Fruit fly (Drosophila melanogaster): Measurements from ENCODE around the gene CG33061.

Gene CG33061

dm6 chr3L:16377768-16378764, 48.5 kb downstream of the CG33061 start, which contains the start of gene roq (continued):
- TF ChIP-seq CG3407 (GFP tag; optimal IDR thresholded peaks at IDR 0.05) (no peak), CG13424 (tag; optimal IDR thresholded peaks at IDR 0.05) (no peak), ro (GFP tag; IDR thresholded peaks at IDR 0.05) (no peak), gsb-n (tag; optimal IDR thresholded peaks at IDR 0.05) (no peak), CG17912 (GFP tag; optimal IDR thresholded peaks at IDR 0.05) (no peak), grn (GFP tag; optimal IDR thresholded peaks at IDR 0.05) (peak; percentile 91), bcd (GFP tag; optimal IDR thresholded peaks at IDR 0.05) (no peak), dati (GFP tag; IDR thresholded peaks at IDR 0.05) (no peak), Poxn (GFP tag; IDR thresholded peaks at IDR 0.05) (no peak), btn (GFP tag; optimal IDR thresholded peaks at IDR 0.05) (no peak), CoRest (tag; optimal IDR thresholded peaks at IDR 0.05) (peak; percentile 34), CG12219 (GFP tag; optimal IDR thresholded peaks at IDR 0.05) (no peak), CG8944 (GFP tag; optimal IDR thresholded peaks at IDR 0.05) (no peak), HHEX (GFP tag; optimal IDR thresholded peaks at IDR 0.05) (no peak), Fer1 (GFP tag; optimal IDR thresholded peaks at IDR 0.05) (no peak), Fer3 (tag; optimal IDR thresholded peaks at IDR 0.05) (no peak), stwl (tag; optimal IDR thresholded peaks at IDR 0.05) (peak; percentile 88), sens (GFP tag) (peak; percentile 74), CG1602 (GFP tag; optimal IDR thresholded peaks at IDR 0.05) (no peak), CG12942 (GFP tag; optimal IDR thresholded peaks at IDR 0.05) (no peak), CG14860 (GFP tag; IDR thresholded peaks at IDR 0.05; ENCODE audit: partially characterized antibody) (peak; percentile 51; the same call in 2 of the 3 replicates), Hsf (GFP tag; optimal IDR thresholded peaks at IDR 0.05) (no peak), CG12236 (GFP tag; optimal IDR thresholded peaks at IDR 0.05) (no peak), Xrp1 (GFP tag; IDR thresholded peaks at IDR 0.05) (no peak), scrt (GFP tag; optimal IDR thresholded peaks at IDR 0.05) (no peak), Mes4 (GFP tag; optimal IDR thresholded peaks at IDR 0.05) (no peak), D19A (tag; optimal IDR thresholded peaks at IDR 0.05) (no peak), CG16813 (GFP tag; IDR thresholded peaks at IDR 0.05; ENCODE audit: partially characterized antibody) (peak; percentile 42; the same call in 2 of the 3 replicates), stc (GFP tag; IDR thresholded peaks at IDR 0.05) (no peak), TFAM (GFP tag; optimal IDR thresholded peaks at IDR 0.05) (no peak), CG42726 (GFP tag; IDR thresholded peaks at IDR 0.05; ENCODE audit: partially characterized antibody) (peak; percentile 62; the same call in 1 of the 2 replicates), Doc3 (GFP tag; IDR thresholded peaks at IDR 0.05; ENCODE audit: partially characterized antibody) (no peak), bowl (GFP tag; IDR thresholded peaks at IDR 0.05) (no peak), emc (GFP tag; optimal IDR thresholded peaks at IDR 0.05) (no peak), gcm (GFP tag; optimal IDR thresholded peaks at IDR 0.05) (no peak), jumu (GFP tag; optimal IDR thresholded peaks at IDR 0.05) (no peak), E2f1 (GFP tag; IDR thresholded peaks at IDR 0.05) (no peak), Antp (GFP tag; optimal IDR thresholded peaks at IDR 0.05) (no peak), CG4424 (GFP tag; optimal IDR thresholded peaks at IDR 0.05) (no peak), insv (GFP tag; optimal IDR thresholded peaks at IDR 0.05) (peak in 1 of 2 experiments; percentile 72), p53 (GFP tag; optimal IDR thresholded peaks at IDR 0.05) (no peak), CG4282 (GFP tag; optimal IDR thresholded peaks at IDR 0.05) (no peak), CG5245 (GFP tag; optimal IDR thresholded peaks at IDR 0.05) (no peak), unpg (GFP tag; optimal IDR thresholded peaks at IDR 0.05) (no peak), CG10654 (GFP tag; optimal IDR thresholded peaks at IDR 0.05) (no peak), zf30C (GFP tag; optimal IDR thresholded peaks at IDR 0.05) (no peak), CG15073 (GFP tag; optimal IDR thresholded peaks at IDR 0.05) (no peak), CG11456 (GFP tag; IDR thresholded peaks at IDR 0.05) (no peak), Awh (GFP tag; IDR thresholded peaks at IDR 0.05) (no peak)
